Fruit fly (Drosophila melanogaster) whole organism, embryonic: ENCODE measurements around the gene CG11052.

Experiments used
- ATbp ChIP-seq: fragments of 200-800 bp; sonication (Bioruptor generic); optimal IDR thresholded peaks from 2 replicates; lab custom pipeline; 2017; ENCODE audit warnings: missing biosample characterization, mild to moderate bottlenecking, missing genetic modification characterization, missing genetic modification reagents
- Abd-B ChIP-seq: fragments of 200-800 bp; sonication (Bioruptor generic); optimal IDR thresholded peaks from 2 replicates; lab custom pipeline; 2018; ENCODE audit warnings: missing biosample characterization, mild to moderate bottlenecking, missing genetic modification characterization, moderate library complexity
- Bgb ChIP-seq: fragments of 200-800 bp; sonication (Bioruptor generic); IDR thresholded peaks from 2 replicates; pipeline ENCODE4 v1.3.6; 2022; ENCODE audit warnings: missing biosample characterization, missing genetic modification characterization; ENCODE audit not compliant: partially characterized antibody
- CG11504 ChIP-seq: fragments of 200-800 bp; sonication (Bioruptor generic); optimal IDR thresholded peaks from 3 replicates; lab custom pipeline; 2019; ENCODE audit warnings: missing biosample characterization, mild to moderate bottlenecking, missing genetic modification characterization, moderate library complexity
- CG11723 ChIP-seq: fragments of 200-800 bp; sonication (Bioruptor generic); optimal IDR thresholded peaks from 2 replicates; lab custom pipeline; 2017; ENCODE audit warnings: missing biosample characterization, mild to moderate bottlenecking, missing genetic modification characterization
- CG12155 ChIP-seq: fragments of 200-800 bp; sonication (Bioruptor generic); optimal IDR thresholded peaks from 3 replicates; lab custom pipeline; 2016; ENCODE audit warnings: missing biosample characterization, missing genetic modification characterization
- CG12942 ChIP-seq: fragments of 200-800 bp; sonication (Bioruptor generic); optimal IDR thresholded peaks from 3 replicates; lab custom pipeline; 2016; ENCODE audit warnings: missing biosample characterization, missing genetic modification characterization
- CG13894 ChIP-seq: fragments of 200-800 bp; sonication (Bioruptor generic); optimal IDR thresholded peaks from 3 replicates; lab custom pipeline; 2018; ENCODE audit warnings: missing biosample characterization, mild to moderate bottlenecking, missing genetic modification characterization, moderate library complexity
- CG1603 ChIP-seq: fragments of 200-800 bp; sonication (Bioruptor generic); optimal IDR thresholded peaks from 2 replicates; lab custom pipeline; 2019; ENCODE audit warnings: missing biosample characterization, mild to moderate bottlenecking, missing genetic modification characterization, moderate library complexity
- CG17328 ChIP-seq: fragments of 200-800 bp; sonication (Bioruptor generic); IDR thresholded peaks from 2 replicates; pipeline ENCODE4 v1.3.6; 2022; ENCODE audit warnings: missing biosample characterization, missing genetic modification characterization
- CG18619 ChIP-seq: fragments of 200-800 bp; sonication (Bioruptor generic); optimal IDR thresholded peaks from 3 replicates; lab custom pipeline; 2017; ENCODE audit warnings: missing biosample characterization, mild to moderate bottlenecking, missing genetic modification characterization
- CG2129 ChIP-seq: fragments of 200-800 bp; sonication (Bioruptor generic); IDR thresholded peaks from 2 replicates; pipeline ENCODE4 v1.3.6; 2022; ENCODE audit warnings: missing biosample characterization, missing genetic modification characterization; ENCODE audit not compliant: partially characterized antibody
- CG2202 ChIP-seq: fragments of 200-800 bp; sonication (Bioruptor generic); optimal IDR thresholded peaks from 2 replicates; lab custom pipeline; 2018; ENCODE audit warnings: missing biosample characterization, mild to moderate bottlenecking, missing genetic modification characterization
- CG31441 ChIP-seq: fragments of 200-800 bp; sonication (Bioruptor generic); IDR thresholded peaks from 2 replicates; pipeline ENCODE4 v1.3.6; 2022; ENCODE audit warnings: missing biosample characterization, missing genetic modification characterization
- CG3726 ChIP-seq: fragments of 200-800 bp; sonication (Bioruptor generic); IDR thresholded peaks from 3 replicates; pipeline ENCODE4, ENCODE4 v1.3.6; 2022; ENCODE audit warnings: missing biosample characterization, missing genetic modification characterization
- CG4730 ChIP-seq: fragments of 200-800 bp; sonication (Bioruptor generic); IDR thresholded peaks from 2 replicates; pipeline ENCODE4 v1.3.6; 2022; ENCODE audit warnings: missing biosample characterization, missing genetic modification characterization
- CG6689 ChIP-seq: fragments of 200-800 bp; sonication (Bioruptor generic); IDR thresholded peaks from 2 replicates; pipeline ENCODE4 v1.3.6; 2022; ENCODE audit warnings: missing biosample characterization, missing genetic modification characterization
- CG6813 ChIP-seq: fragments of 200-800 bp; sonication (Bioruptor generic); optimal IDR thresholded peaks from 2 replicates; lab custom pipeline; 2017; ENCODE audit warnings: missing biosample characterization, missing genetic modification characterization, mild to moderate bottlenecking, moderate library complexity, missing genetic modification reagents
- CG8388 ChIP-seq: fragments of 200-800 bp; sonication (Bioruptor generic); optimal IDR thresholded peaks from 2 replicates; lab custom pipeline; 2019; ENCODE audit warnings: missing biosample characterization, mild to moderate bottlenecking, missing genetic modification characterization, moderate library complexity
- Meics ChIP-seq: fragments of 200-800 bp; sonication (Bioruptor generic); optimal IDR thresholded peaks from 2 replicates; lab custom pipeline; 2017; ENCODE audit warnings: missing biosample characterization, mild to moderate bottlenecking, missing genetic modification characterization
- Nf-YC ChIP-seq: fragments of 200-800 bp; optimal IDR thresholded peaks from 3 replicates; lab custom pipeline; 2019; ENCODE audit warnings: missing biosample characterization, mild to moderate bottlenecking, missing genetic modification characterization, moderate library complexity
- Ptx1 ChIP-seq: fragments of 200-800 bp; sonication (Bioruptor generic); IDR thresholded peaks from 2 replicates; pipeline ENCODE4 v1.3.6; 2022; ENCODE audit warnings: missing biosample characterization, missing genetic modification characterization
- Rx ChIP-seq: fragments of 200-800 bp; sonication (Bioruptor generic); IDR thresholded peaks from 2 replicates; pipeline ENCODE4 v1.3.6; 2022; ENCODE audit warnings: missing biosample characterization, missing genetic modification characterization
- Stat92E ChIP-seq, 3 experiments: fragments of >200 bp in 2 of 3; fragments of 200-800 bp in 1 of 3; sonication (Bioruptor generic) in 1 of 3; optimal IDR thresholded peaks; 2 replicates each; lab custom pipeline; 2017 to 2019; ENCODE audit warnings: missing biosample characterization in 3 of 3, missing genetic modification characterization in 3 of 3, mild to moderate bottlenecking in 1 of 3, moderate library complexity in 1 of 3
- Xbp1 ChIP-seq: fragments of 200-800 bp; sonication (Bioruptor generic); optimal IDR thresholded peaks from 3 replicates; lab custom pipeline; 2016; ENCODE audit warnings: missing biosample characterization, mild to moderate bottlenecking, missing genetic modification characterization
- Xrp1 ChIP-seq: fragments of 200-800 bp; sonication (Bioruptor generic); IDR thresholded peaks from 2 replicates; pipeline ENCODE4 v1.3.6; 2022; ENCODE audit warnings: missing biosample characterization, missing genetic modification characterization
- ara ChIP-seq: fragments of 200-800 bp; sonication (Bioruptor generic); IDR thresholded peaks from 2 replicates; pipeline ENCODE4 v1.3.6; 2022; ENCODE audit warnings: missing biosample characterization, missing genetic modification characterization
- btn ChIP-seq: fragments of 200-800 bp; sonication (Bioruptor generic); optimal IDR thresholded peaks from 2 replicates; lab custom pipeline; 2016; ENCODE audit warnings: missing biosample characterization, missing genetic modification characterization
- chm ChIP-seq: fragments of 200-800 bp; sonication (Bioruptor generic); IDR thresholded peaks from 2 replicates; pipeline ENCODE4 v1.3.6; 2022; ENCODE audit warnings: missing biosample characterization, missing genetic modification characterization
- ci ChIP-seq: fragments of 200-800 bp; sonication (Bioruptor generic); IDR thresholded peaks from 3 replicates; pipeline ENCODE4 v1.3.6; 2022; ENCODE audit warnings: missing biosample characterization, missing genetic modification characterization
- corto ChIP-seq: fragments of 200-800 bp; sonication (Bioruptor generic); optimal IDR thresholded peaks from 2 replicates; lab custom pipeline; 2016; ENCODE audit warnings: missing biosample characterization, mild to moderate bottlenecking, missing genetic modification characterization, moderate library complexity
- dan ChIP-seq: fragments of 200-800 bp; sonication (Bioruptor generic); IDR thresholded peaks from 2 replicates; pipeline ENCODE4 v1.3.6; 2022; ENCODE audit warnings: missing biosample characterization, missing genetic modification characterization
- dmrt11E ChIP-seq: fragments of 200-800 bp; sonication (Bioruptor generic); optimal IDR thresholded peaks from 3 replicates; lab custom pipeline; 2018; ENCODE audit warnings: missing biosample characterization, mild to moderate bottlenecking, missing genetic modification characterization, moderate library complexity
- fd96Cb ChIP-seq: fragments of 200-800 bp; sonication (Bioruptor generic); optimal IDR thresholded peaks from 2 replicates; lab custom pipeline; 2018; ENCODE audit warnings: missing biosample characterization, mild to moderate bottlenecking, missing genetic modification characterization, moderate library complexity
- gce ChIP-seq: fragments of 200-800 bp; sonication (Bioruptor generic); IDR thresholded peaks from 3 replicates; pipeline ENCODE4 v1.3.6; 2022; ENCODE audit warnings: missing biosample characterization, missing genetic modification characterization
- gcm ChIP-seq: fragments of 200-800 bp; sonication (Bioruptor generic); optimal IDR thresholded peaks from 2 replicates; lab custom pipeline; 2019; ENCODE audit warnings: missing biosample characterization, mild to moderate bottlenecking, missing genetic modification characterization, moderate library complexity
- jumu ChIP-seq: fragments of 200-800 bp; sonication (Bioruptor generic); optimal IDR thresholded peaks from 3 replicates; lab custom pipeline; 2016; ENCODE audit warnings: missing biosample characterization, missing genetic modification characterization
- maf-S ChIP-seq: fragments of 200-800 bp; sonication (Bioruptor generic); optimal IDR thresholded peaks from 2 replicates; lab custom pipeline; 2016; ENCODE audit warnings: missing biosample characterization, missing genetic modification characterization
- mirr ChIP-seq: fragments of 200-800 bp; sonication (Bioruptor generic); optimal IDR thresholded peaks from 3 replicates; lab custom pipeline; 2018; ENCODE audit warnings: missing biosample characterization, mild to moderate bottlenecking, missing genetic modification characterization
- p53 ChIP-seq: fragments of 200-800 bp; sonication (Bioruptor generic); optimal IDR thresholded peaks from 2 replicates; lab custom pipeline; 2016; ENCODE audit warnings: missing biosample characterization, missing genetic modification characterization
- phol ChIP-seq: fragments of 200-800 bp; sonication (Bioruptor generic); optimal IDR thresholded peaks from 3 replicates; lab custom pipeline; 2018; ENCODE audit warnings: missing biosample characterization, mild to moderate bottlenecking, missing genetic modification characterization, moderate library complexity
- row ChIP-seq: fragments of 200-800 bp; sonication (Bioruptor generic); IDR thresholded peaks from 3 replicates; pipeline ENCODE4 v1.3.6; 2022; ENCODE audit warnings: missing biosample characterization, missing genetic modification characterization
- sisA ChIP-seq: fragments of 200-800 bp; sonication (Bioruptor generic); IDR thresholded peaks from 2 replicates; pipeline ENCODE4 v1.3.6; 2022; ENCODE audit warnings: missing biosample characterization, missing genetic modification characterization
- stwl ChIP-seq: fragments of 200-800 bp; sonication (Bioruptor generic); optimal IDR thresholded peaks from 3 replicates; lab custom pipeline; 2018; ENCODE audit warnings: missing biosample characterization, mild to moderate bottlenecking, missing genetic modification characterization, moderate library complexity
- tap ChIP-seq: fragments of 200-800 bp; optimal IDR thresholded peaks from 3 replicates; lab custom pipeline; 2019; ENCODE audit warnings: missing biosample characterization, mild to moderate bottlenecking, missing genetic modification characterization, moderate library complexity
- ttk ChIP-seq: fragments of 200-800 bp; sonication (Bioruptor generic); IDR thresholded peaks from 2 replicates; pipeline ENCODE4 v2.1.2; 2022; ENCODE audit warnings: missing biosample characterization, missing genetic modification characterization
- unpg ChIP-seq: fragments of 200-800 bp; sonication (Bioruptor generic); optimal IDR thresholded peaks from 3 replicates; lab custom pipeline; 2018; ENCODE audit warnings: missing biosample characterization, mild to moderate bottlenecking, missing genetic modification characterization, moderate library complexity

The CG11052 gene

dm6 chr3R:8040843-8041242 is 31.7 kb upstream of the CG11052 start, which contains the start of gene CG43060 (continued):
- no peak for TF ChIP-seq Bgb (GFP tag; lab: Robert Waterston, UW)

DNA sequence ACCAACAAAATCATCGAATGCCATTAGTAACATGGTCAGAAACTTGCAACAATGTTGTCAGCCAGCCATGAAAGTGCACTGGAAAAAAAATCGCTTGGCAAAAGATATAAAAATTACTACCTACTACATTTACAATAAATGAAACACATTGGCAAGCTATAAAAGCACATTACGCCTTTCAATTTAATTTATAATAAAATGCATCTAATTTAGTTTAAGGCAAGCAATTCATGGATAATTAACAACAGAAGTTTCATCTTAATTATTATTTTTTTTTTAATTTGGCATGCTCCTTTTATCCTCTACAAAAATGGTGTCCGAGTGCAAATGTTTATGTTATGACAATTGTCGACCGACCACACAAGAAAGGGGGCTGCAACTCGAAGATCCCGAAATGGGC is 29.8 kb upstream of the CG11052 start:
- TF ChIP-seq maf-S (no peak), CG12942 (GFP tag; lab: Kevin White, UChicago) (no peak), Abd-B (no peak), Stat92E (GFP tag; optimal IDR thresholded peaks at IDR 0.05; lab: Kevin White, UChicago) (no peak), p53 (GFP tag; lab: Kevin White, UChicago) (no peak), jumu (GFP tag; lab: Kevin White, UChicago) (no peak), CG4730 (GFP tag; lab: Robert Waterston, UW) (no peak), CG11723 (GFP tag; lab: Kevin White, UChicago) (no peak), ci (GFP tag; lab: Robert Waterston, UW) (no peak), Nf-YC (tag; lab: Kevin White, UChicago) (no peak), mirr (GFP tag; lab: Kevin White, UChicago) (no peak), CG6813 (GFP tag; lab: Kevin White, UChicago) (no peak), dmrt11E (no peak)
- TF ChIP-seq, all 482 proteins: peak for 0

DNA sequence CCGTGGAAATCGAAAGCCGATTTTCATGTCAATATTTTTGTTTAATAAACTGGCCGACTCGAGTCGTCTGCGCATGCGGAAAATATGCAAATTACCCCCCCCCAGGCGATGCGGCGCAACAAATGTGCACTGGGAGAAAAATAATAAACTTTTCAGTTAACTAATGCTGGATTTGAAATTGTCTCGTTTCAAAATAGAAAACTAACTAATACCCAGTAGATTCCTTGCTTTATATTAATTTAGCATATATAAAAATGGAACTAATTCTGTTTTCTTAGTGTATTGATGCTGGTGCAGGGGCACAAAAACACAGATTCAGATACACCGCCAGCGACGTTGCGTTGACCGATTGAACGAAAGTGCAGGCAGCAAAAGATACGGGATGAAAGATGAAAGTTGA is 28.8 kb upstream of the CG11052 start:
- TF ChIP-seq row (GFP tag; lab: Robert Waterston, UW) (0 out of 3 replicates have a peak, but pooled peaks have one; percentile 11), sisA (GFP tag; lab: Robert Waterston, UW) (peak; percentile 41), gce (GFP tag; lab: Robert Waterston, UW) (no peak), Meics (GFP tag; lab: Kevin White, UChicago) (no peak), gcm (GFP tag; lab: Kevin White, UChicago) (peak; percentile 8), CG3726 (0 out of 3 replicates have a peak, but pooled peaks have one; percentile 60), CG1603 (peak; percentile 45), dan (GFP tag; lab: Robert Waterston, UW) (no peak), btn (GFP tag; lab: Kevin White, UChicago) (no peak), unpg (GFP tag; lab: Kevin White, UChicago) (peak; percentile 9), CG31441 (GFP tag; lab: Robert Waterston, UW) (peak; percentile 41; the same call in 1 of the 2 replicates), CG12155 (GFP tag; lab: Kevin White, UChicago) (no peak), Ptx1 (GFP tag; lab: Robert Waterston, UW) (peak; percentile 33; the same call in 1 of the 2 replicates), CG6689 (GFP tag; lab: Robert Waterston, UW) (0 out of 2 replicates have a peak, but pooled peaks have one; percentile 22), fd96Cb (peak; percentile 39), ttk (GFP tag; lab: Robert Waterston, UW) (0 out of 2 replicates have a peak, but pooled peaks have one; percentile 30), tap (peak; percentile 5), CG17328 (GFP tag; lab: Robert Waterston, UW) (peak; percentile 27; the same call in 1 of the 2 replicates), CG13894 (no peak), Xbp1 (GFP tag; lab: Kevin White, UChicago) (no peak), chm (GFP tag; lab: Robert Waterston, UW) (no peak), phol (tag; lab: Kevin White, UChicago) (peak; percentile 46), ci (GFP tag; lab: Robert Waterston, UW) (peak; percentile 60; the same call in 2 of the 3 replicates), CG11504 (tag; lab: Kevin White, UChicago) (peak; percentile 62), ara (GFP tag; lab: Robert Waterston, UW) (peak; percentile 43), Xrp1 (GFP tag; lab: Robert Waterston, UW) (peak; percentile 47; the same call in 1 of the 2 replicates), Rx (GFP tag; lab: Robert Waterston, UW) (peak; percentile 36; the same call in 1 of the 2 replicates), CG2202 (tag; lab: Kevin White, UChicago) (no peak), CG2129 (GFP tag; lab: Robert Waterston, UW) (no peak), corto (GFP tag; lab: Kevin White, UChicago) (no peak), CG8388 (GFP tag; lab: Kevin White, UChicago) (peak; percentile 27), Bgb (GFP tag; lab: Robert Waterston, UW) (no peak), CG18619 (no peak), stwl (tag; lab: Kevin White, UChicago) (no peak), ATbp (GFP tag; lab: Kevin White, UChicago) (peak; percentile 13)
